Fruit fly (Drosophila melanogaster) whole organism, embryonic: ENCODE measurements around the gene rols.

Experiments used
- Adf1 ChIP-seq: fragments of 200-800 bp; sonication (Bioruptor generic); IDR thresholded peaks from 2 replicates; pipeline ENCODE4 v1.3.6; 2022; ENCODE audit warnings: missing biosample characterization, missing genetic modification characterization
- Atf6 ChIP-seq: fragments of 200-800 bp; sonication (Bioruptor generic); IDR thresholded peaks from 2 replicates; pipeline ENCODE4 v1.3.6; 2022; ENCODE audit warnings: missing biosample characterization, missing genetic modification characterization
- B-H2 ChIP-seq: fragments of 200-800 bp; sonication (Bioruptor generic); optimal IDR thresholded peaks from 2 replicates; lab custom pipeline; 2018; ENCODE audit warnings: missing biosample characterization, mild to moderate bottlenecking, missing genetic modification characterization
- BtbVII ChIP-seq: fragments of 200-800 bp; sonication (Bioruptor generic); optimal IDR thresholded peaks from 3 replicates; lab custom pipeline; 2017; ENCODE audit warnings: missing biosample characterization, mild to moderate bottlenecking, missing genetic modification characterization
- CG10147 ChIP-seq: fragments of 200-800 bp; sonication (Bioruptor generic); optimal IDR thresholded peaks from 2 replicates; lab custom pipeline; 2019; ENCODE audit warnings: missing biosample characterization, mild to moderate bottlenecking, missing genetic modification characterization, moderate library complexity
- CG10431 ChIP-seq: fragments of 200-800 bp; sonication (Bioruptor generic); optimal IDR thresholded peaks from 3 replicates; lab custom pipeline; 2018; ENCODE audit warnings: missing biosample characterization, mild to moderate bottlenecking, missing genetic modification characterization
- CG11085 ChIP-seq: fragments of 200-800 bp; sonication (Bioruptor generic); IDR thresholded peaks from 2 replicates; pipeline ENCODE4 v1.3.6; 2022; ENCODE audit warnings: missing biosample characterization, missing genetic modification characterization
- CG11398 ChIP-seq: fragments of 200-800 bp; sonication (Bioruptor generic); optimal IDR thresholded peaks from 2 replicates; lab custom pipeline; 2016; ENCODE audit warnings: missing biosample characterization, missing genetic modification characterization
- CG12071 ChIP-seq: fragments of 200-800 bp; sonication (Bioruptor generic); optimal IDR thresholded peaks from 3 replicates; lab custom pipeline; 2018; ENCODE audit warnings: missing biosample characterization, mild to moderate bottlenecking, missing genetic modification characterization
- CG12104 ChIP-seq: fragments of 200-800 bp; sonication (Bioruptor generic); optimal IDR thresholded peaks from 3 replicates; lab custom pipeline; 2016; ENCODE audit warnings: missing biosample characterization, missing genetic modification characterization
- CG15011 ChIP-seq: fragments of 200-800 bp; sonication (Bioruptor generic); optimal IDR thresholded peaks from 3 replicates; lab custom pipeline; 2018; ENCODE audit warnings: missing biosample characterization, mild to moderate bottlenecking, missing genetic modification characterization
- CG17612 ChIP-seq: fragments of 200-800 bp; sonication (Bioruptor generic); IDR thresholded peaks from 2 replicates; pipeline ENCODE4 v1.3.6; 2022; ENCODE audit warnings: missing biosample characterization, missing genetic modification characterization
- CG4424 ChIP-seq: fragments of 200-800 bp; sonication (Bioruptor generic); optimal IDR thresholded peaks from 3 replicates; lab custom pipeline; 2016; ENCODE audit warnings: missing biosample characterization, missing genetic modification characterization
- CG4854 ChIP-seq: fragments of 200-800 bp; sonication (Bioruptor generic); optimal IDR thresholded peaks from 2 replicates; lab custom pipeline; 2016; ENCODE audit warnings: missing biosample characterization, missing genetic modification characterization, inconsistent platforms
- CG6791 ChIP-seq: fragments of 200-800 bp; sonication (Bioruptor generic); IDR thresholded peaks from 3 replicates; pipeline ENCODE4 v1.3.6; 2022; ENCODE audit warnings: missing biosample characterization, missing genetic modification characterization; ENCODE audit not compliant: partially characterized antibody
- CG7963 ChIP-seq: fragments of 200-800 bp; sonication (Bioruptor generic); IDR thresholded peaks from 3 replicates; pipeline ENCODE4 v1.3.6; 2022; ENCODE audit warnings: missing biosample characterization, missing genetic modification characterization; ENCODE audit not compliant: partially characterized antibody
- CG8359 ChIP-seq: fragments of 200-800 bp; sonication (Bioruptor generic); optimal IDR thresholded peaks from 2 replicates; lab custom pipeline; 2017; ENCODE audit warnings: missing biosample characterization, mild to moderate bottlenecking, missing genetic modification characterization, borderline replicate concordance
- CG8765 ChIP-seq: fragments of 200-800 bp; sonication (Bioruptor generic); IDR thresholded peaks from 2 replicates; pipeline ENCODE4 v1.3.6; 2022; ENCODE audit warnings: missing biosample characterization, missing genetic modification characterization
- CG9437 ChIP-seq: fragments of 200-800 bp; sonication (Bioruptor generic); optimal IDR thresholded peaks from 2 replicates; lab custom pipeline; 2018; ENCODE audit warnings: missing biosample characterization, mild to moderate bottlenecking, missing genetic modification characterization
- E2f2 ChIP-seq: fragments of 200-800 bp; sonication (Bioruptor generic); IDR thresholded peaks from 2 replicates; pipeline ENCODE4 v1.3.6; 2022; ENCODE audit warnings: missing biosample characterization, missing genetic modification characterization
- HLH3B ChIP-seq: fragments of 200-800 bp; sonication (Bioruptor generic); IDR thresholded peaks from 2 replicates; pipeline ENCODE4 v1.3.6; 2022; ENCODE audit warnings: missing biosample characterization, missing genetic modification characterization
- NC2β ChIP-seq: fragments of 200-800 bp; sonication (Bioruptor generic); optimal IDR thresholded peaks from 2 replicates; lab custom pipeline; 2016; ENCODE audit warnings: missing biosample characterization, missing genetic modification characterization
- Pdp1 ChIP-seq, 2 experiments: fragments of 200-800 bp; sonication (Bioruptor generic); optimal IDR thresholded peaks; 3 replicates each; lab custom pipeline; 2016; ENCODE audit warnings: missing biosample characterization in 2 of 2, missing genetic modification characterization in 2 of 2, mild to moderate bottlenecking in 1 of 2, moderate library complexity in 1 of 2
- Poxn ChIP-seq: fragments of 200-800 bp; sonication (Bioruptor generic); IDR thresholded peaks from 2 replicates; pipeline ENCODE4 v1.3.6; 2022; ENCODE audit warnings: missing biosample characterization, missing genetic modification characterization
- Sin3A ChIP-seq: fragments of >200 bp; optimal IDR thresholded peaks from 2 replicates; lab custom pipeline; 2018
- Six4 ChIP-seq: fragments of 200-800 bp; sonication (Bioruptor generic); optimal IDR thresholded peaks from 2 replicates; lab custom pipeline; 2016; ENCODE audit warnings: missing biosample characterization, missing genetic modification characterization
- Sox100B ChIP-seq: fragments of 200-800 bp; sonication (Bioruptor generic); optimal IDR thresholded peaks from 3 replicates; lab custom pipeline; 2018; ENCODE audit warnings: missing biosample characterization, mild to moderate bottlenecking, missing genetic modification characterization
- Tbp ChIP-seq: fragments of >200 bp; optimal IDR thresholded peaks from 2 replicates; lab custom pipeline; 2018; ENCODE audit warnings: missing biosample characterization, missing genetic modification characterization
- Trl ChIP-seq, 3 experiments: fragments of >200 bp in 2 of 3; fragments of 200-800 bp in 1 of 3; sonication (Bioruptor generic) in 1 of 3; optimal IDR thresholded peaks; 2 replicates in 1 of 3; 3 replicates in 2 of 3; lab custom pipeline; 2016 to 2017; ENCODE audit warnings: missing biosample characterization in 1 of 3, missing genetic modification characterization in 1 of 3
- Xrp1 ChIP-seq: fragments of 200-800 bp; sonication (Bioruptor generic); IDR thresholded peaks from 2 replicates; pipeline ENCODE4 v1.3.6; 2022; ENCODE audit warnings: missing biosample characterization, missing genetic modification characterization
- YL-1 ChIP-seq: fragments of 200-800 bp; sonication (Bioruptor generic); optimal IDR thresholded peaks from 3 replicates; lab custom pipeline; 2017; ENCODE audit warnings: missing biosample characterization, mild to moderate bottlenecking, missing genetic modification characterization
- al ChIP-seq: fragments of 200-800 bp; sonication (Bioruptor generic); IDR thresholded peaks from 2 replicates; pipeline ENCODE4 v1.3.6; 2022; ENCODE audit warnings: missing biosample characterization, missing genetic modification characterization
- bbx ChIP-seq: fragments of 200-800 bp; sonication (Bioruptor generic); IDR thresholded peaks from 2 replicates; pipeline ENCODE4 v1.3.6; 2022; ENCODE audit warnings: missing biosample characterization, missing genetic modification characterization; ENCODE audit not compliant: partially characterized antibody
- cg ChIP-seq: fragments of 200-800 bp; sonication (Bioruptor generic); optimal IDR thresholded peaks from 3 replicates; lab custom pipeline; 2019; ENCODE audit warnings: missing biosample characterization, mild to moderate bottlenecking, missing genetic modification characterization, moderate library complexity
- ems ChIP-seq: fragments of 200-800 bp; sonication (Bioruptor generic); optimal IDR thresholded peaks from 3 replicates; lab custom pipeline; 2016; ENCODE audit warnings: missing biosample characterization, missing genetic modification characterization
- fd64A ChIP-seq: fragments of 200-800 bp; sonication (Bioruptor generic); optimal IDR thresholded peaks from 3 replicates; lab custom pipeline; 2018; ENCODE audit warnings: missing biosample characterization, mild to moderate bottlenecking, missing genetic modification characterization
- ftz-f1 ChIP-seq: fragments of 200-800 bp; sonication (Bioruptor generic); optimal IDR thresholded peaks from 2 replicates; lab custom pipeline; 2016; ENCODE audit warnings: missing biosample characterization, missing genetic modification characterization
- klu ChIP-seq: fragments of 200-800 bp; sonication (Bioruptor generic); IDR thresholded peaks from 2 replicates; pipeline ENCODE4 v1.3.6; 2022; ENCODE audit warnings: missing biosample characterization, missing genetic modification characterization
- lbe ChIP-seq: fragments of 200-800 bp; sonication (Bioruptor generic); optimal IDR thresholded peaks from 2 replicates; lab custom pipeline; 2016; ENCODE audit warnings: missing biosample characterization, mild to moderate bottlenecking, missing genetic modification characterization
- nau ChIP-seq: fragments of 200-800 bp; sonication (Bioruptor generic); optimal IDR thresholded peaks from 3 replicates; lab custom pipeline; 2017; ENCODE audit warnings: missing biosample characterization, mild to moderate bottlenecking, missing genetic modification characterization, missing genetic modification reagents
- row ChIP-seq: fragments of 200-800 bp; sonication (Bioruptor generic); IDR thresholded peaks from 3 replicates; pipeline ENCODE4 v1.3.6; 2022; ENCODE audit warnings: missing biosample characterization, missing genetic modification characterization
- run ChIP-seq: fragments of 200-800 bp; sonication (Bioruptor generic); optimal IDR thresholded peaks from 3 replicates; lab custom pipeline; 2018; ENCODE audit warnings: missing biosample characterization, mild to moderate bottlenecking, missing genetic modification characterization
- schlank ChIP-seq: fragments of 200-800 bp; sonication (Bioruptor generic); optimal IDR thresholded peaks from 2 replicates; lab custom pipeline; 2018; ENCODE audit warnings: missing biosample characterization, mild to moderate bottlenecking, missing genetic modification characterization
- sd ChIP-seq: fragments of 200-800 bp; sonication (Bioruptor generic); optimal IDR thresholded peaks from 3 replicates; lab custom pipeline; 2018; ENCODE audit warnings: missing biosample characterization, mild to moderate bottlenecking, missing genetic modification characterization, moderate library complexity
- shn ChIP-seq: fragments of 200-800 bp; sonication (Bioruptor generic); optimal IDR thresholded peaks from 3 replicates; lab custom pipeline; 2016; ENCODE audit warnings: missing biosample characterization, missing genetic modification characterization
- ssp ChIP-seq: fragments of 200-800 bp; sonication (Bioruptor generic); IDR thresholded peaks from 2 replicates; pipeline ENCODE4 v1.3.6; 2022; ENCODE audit warnings: missing biosample characterization, missing genetic modification characterization
- tgo ChIP-seq: fragments of 200-800 bp; sonication (Bioruptor generic); IDR thresholded peaks from 3 replicates; pipeline ENCODE4 v1.3.6; 2022; ENCODE audit warnings: missing biosample characterization, missing genetic modification characterization
- tna ChIP-seq: fragments of 200-800 bp; sonication (Bioruptor generic); IDR thresholded peaks from 2 replicates; pipeline ENCODE4 v1.3.6; 2022; ENCODE audit warnings: missing biosample characterization, missing genetic modification characterization; ENCODE audit not compliant: partially characterized antibody
- ttk ChIP-seq: fragments of 200-800 bp; sonication (Bioruptor generic); IDR thresholded peaks from 2 replicates; pipeline ENCODE4 v2.1.2; 2022; ENCODE audit warnings: missing biosample characterization, missing genetic modification characterization
- twi ChIP-seq: fragments of 200-800 bp; optimal IDR thresholded peaks from 2 replicates; lab custom pipeline; 2019; ENCODE audit warnings: missing biosample characterization, mild to moderate bottlenecking, missing genetic modification characterization, moderate library complexity
- usp ChIP-seq: fragments of >200 bp; optimal IDR thresholded peaks from 2 replicates; lab custom pipeline; 2017; ENCODE audit warnings: missing biosample characterization, missing genetic modification characterization
- wor ChIP-seq: fragments of 200-800 bp; sonication (Bioruptor generic); IDR thresholded peaks from 2 replicates; pipeline ENCODE4 v1.3.6; 2022; ENCODE audit warnings: missing biosample characterization, missing genetic modification characterization

Gene rols

DNA sequence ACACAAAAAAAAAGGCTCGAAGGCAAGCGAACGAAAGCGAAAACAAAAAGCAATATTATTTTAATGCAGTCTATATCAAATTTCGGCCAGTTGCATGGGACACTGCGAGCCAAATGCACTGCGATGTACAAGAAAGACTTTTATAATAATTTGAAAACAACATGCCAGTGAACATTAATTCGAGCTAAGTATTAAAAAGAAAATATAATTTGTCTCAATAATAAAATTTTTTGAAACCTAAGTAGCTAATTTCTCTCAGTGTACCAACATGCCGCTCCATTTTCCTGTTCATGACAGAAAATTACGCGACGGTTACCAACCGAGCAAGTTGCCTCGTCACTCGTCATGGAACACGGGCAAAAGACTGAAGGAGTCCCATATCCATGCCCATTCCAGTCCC lies 12.7 kb upstream of the rols start (continued):
- peak; percentile 63 for TF ChIP-seq Sox100B
- no peak for TF ChIP-seq Tbp (GFP tag; lab: Kevin White, UChicago)
- TF ChIP-seq Sin3A (lab: Kevin White, UChicago), result no peak
- no peak for TF ChIP-seq run (tag; lab: Kevin White, UChicago)
- TF ChIP-seq YL-1 (GFP tag; lab: Kevin White, UChicago), result no peak
- peak; percentile 72 for TF ChIP-seq ssp (GFP tag; lab: Robert Waterston, UW)
- peak; percentile 52 for TF ChIP-seq Six4 (GFP tag; lab: Kevin White, UChicago)
- peak; percentile 37 for TF ChIP-seq CG8359 (GFP tag; lab: Kevin White, UChicago)
- no peak for TF ChIP-seq schlank
- peak; percentile 37 for TF ChIP-seq CG10147 (GFP tag; lab: Kevin White, UChicago)
- TF ChIP-seq HLH3B, result peak; percentile 61
- TF ChIP-seq CG12071 (GFP tag; lab: Kevin White, UChicago), result no peak
- TF ChIP-seq CG4424, result peak; percentile 72
- no peak for TF ChIP-seq CG11398
- peak in 1 of 2 experiments; percentile 54 for TF ChIP-seq Pdp1 (GFP tag; optimal IDR thresholded peaks at IDR 0.05; lab: Kevin White, UChicago)
- TF ChIP-seq fd64A (GFP tag; lab: Kevin White, UChicago), result no peak
- no peak for TF ChIP-seq al (GFP tag; lab: Robert Waterston, UW)
- TF ChIP-seq Atf6 (GFP tag; lab: Robert Waterston, UW), result no peak
- TF ChIP-seq CG12104 (GFP tag; lab: Kevin White, UChicago), result peak; percentile 57
- peak; percentile 77 for TF ChIP-seq row (GFP tag; lab: Robert Waterston, UW)
- TF ChIP-seq Xrp1 (GFP tag; lab: Robert Waterston, UW), result peak; percentile 88
- TF ChIP-seq lbe (GFP tag; lab: Kevin White, UChicago), result peak; percentile 39
- no peak for TF ChIP-seq Poxn (GFP tag; lab: Robert Waterston, UW)
- no peak for TF ChIP-seq tna
- TF ChIP-seq E2f2, result no peak
- TF ChIP-seq CG7963, result no peak
- no peak for TF ChIP-seq CG11085
- TF ChIP-seq usp (GFP tag; lab: Kevin White, UChicago), result no peak
- TF ChIP-seq CG4854, result no peak
- TF ChIP-seq CG17612 (GFP tag; lab: Robert Waterston, UW), result no peak
- TF ChIP-seq Trl (optimal IDR thresholded peaks at IDR 0.05; lab: Kevin White, UChicago), result no peak
- peak; percentile 45 for TF ChIP-seq Trl (GFP tag; optimal IDR thresholded peaks at IDR 0.05; lab: Kevin White, UChicago)
- TF ChIP-seq nau (GFP tag; lab: Kevin White, UChicago), result peak; percentile 19
- no peak for TF ChIP-seq twi (tag; lab: Kevin White, UChicago)
- TF ChIP-seq bbx (GFP tag; lab: Robert Waterston, UW), result no peak
- peak; percentile 34 for TF ChIP-seq CG9437 (GFP tag; lab: Kevin White, UChicago)
- TF ChIP-seq NC2β (GFP tag; lab: Kevin White, UChicago), result peak; percentile 44
- no peak for TF ChIP-seq shn
- no peak for TF ChIP-seq BtbVII (GFP tag; lab: Kevin White, UChicago)
- no peak for TF ChIP-seq sd (tag; lab: Kevin White, UChicago)
- TF ChIP-seq ttk (GFP tag; lab: Robert Waterston, UW), result no peak
- peak; percentile 74 for TF ChIP-seq CG8765 (GFP tag; lab: Robert Waterston, UW)
- TF ChIP-seq wor (GFP tag; lab: Robert Waterston, UW), result peak; percentile 51
- TF ChIP-seq CG6791 (GFP tag; lab: Robert Waterston, UW), result no peak
- no peak for TF ChIP-seq cg (GFP tag; lab: Kevin White, UChicago)
- no peak for TF ChIP-seq klu (GFP tag; lab: Robert Waterston, UW)
- TF ChIP-seq CG10431 (GFP tag; lab: Kevin White, UChicago), result no peak
- no peak for TF ChIP-seq Adf1
- TF ChIP-seq tgo (GFP tag; lab: Robert Waterston, UW), result peak; percentile 63
- TF ChIP-seq ems (GFP tag; lab: Kevin White, UChicago), result peak; percentile 51
- peak; percentile 32 for TF ChIP-seq CG15011
- no peak for TF ChIP-seq ftz-f1 (GFP tag; lab: Kevin White, UChicago)
- no peak for TF ChIP-seq B-H2 (GFP tag; lab: Kevin White, UChicago)
